Fruit fly (Drosophila melanogaster) whole organism: ENCODE results near the gene Cka.

ENCODE experiments used
- CG8478 ChIP-seq: fragments of >200 bp; optimal IDR thresholded peaks from 2 replicates; lab custom pipeline; 2018; ENCODE audit warnings: inconsistent platforms
- psq ChIP-seq: fragments of >200 bp; optimal IDR thresholded peaks from 2 replicates; lab custom pipeline; 2017
- usp ChIP-seq: fragments of >200 bp; optimal IDR thresholded peaks from 2 replicates; lab custom pipeline; 2017; ENCODE audit warnings: missing biosample characterization, missing genetic modification characterization, mixed read lengths

DNA sequence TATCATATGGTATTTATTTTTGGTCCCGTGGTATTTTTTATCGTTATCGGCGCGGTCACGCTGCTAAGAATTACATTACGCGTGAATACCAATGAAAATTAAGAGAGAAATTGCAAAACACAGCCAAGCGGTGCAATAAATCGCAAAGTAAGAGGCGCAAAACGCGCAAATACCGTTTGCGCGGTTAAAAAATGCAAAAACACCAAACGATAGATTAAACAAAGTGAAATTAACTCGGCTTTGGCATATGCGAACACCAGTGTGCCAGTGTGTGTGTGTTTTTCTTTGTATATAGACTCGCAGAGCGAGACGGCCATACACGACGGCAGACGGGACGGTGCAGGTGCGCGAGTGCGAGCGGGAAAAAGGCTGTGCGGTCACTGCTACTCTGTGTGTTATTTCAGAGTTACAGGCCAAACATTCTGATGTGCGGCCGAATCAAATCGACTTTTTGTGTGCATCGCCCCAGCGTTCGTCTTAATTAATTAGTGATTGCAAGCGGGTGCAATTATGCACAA, at the start of gene Cka:
- TF ChIP-seq psq (lab: Kevin White, UChicago) (no peak), CG8478 (lab: Kevin White, UChicago) (peak; percentile 77), usp (no peak)
